Fruit fly (Drosophila melanogaster) whole organism, embryonic: ENCODE measurements around the gene CG11664.

Experiments
- Aef1 ChIP-seq: fragments of 200-800 bp; sonication (Bioruptor generic); IDR thresholded peaks from 3 replicates; pipeline ENCODE4 v1.3.6; 2022; ENCODE audit warnings: missing biosample characterization, missing genetic modification characterization
- Bdp1 ChIP-seq: fragments of 200-800 bp; sonication (Bioruptor generic); optimal IDR thresholded peaks from 3 replicates; lab custom pipeline; 2016; ENCODE audit warnings: missing biosample characterization, missing genetic modification characterization
- CG10147 ChIP-seq: fragments of 200-800 bp; sonication (Bioruptor generic); optimal IDR thresholded peaks from 2 replicates; lab custom pipeline; 2019; ENCODE audit warnings: missing biosample characterization, mild to moderate bottlenecking, missing genetic modification characterization, moderate library complexity
- CG10654 ChIP-seq: fragments of 200-800 bp; sonication (Bioruptor generic); optimal IDR thresholded peaks from 2 replicates; lab custom pipeline; 2016; ENCODE audit warnings: missing biosample characterization, missing genetic modification characterization
- CG10979 ChIP-seq: fragments of 200-800 bp; sonication (Bioruptor generic); optimal IDR thresholded peaks from 2 replicates; lab custom pipeline; 2018; ENCODE audit warnings: missing biosample characterization, mild to moderate bottlenecking, missing genetic modification characterization, moderate library complexity
- CG11093 ChIP-seq: fragments of 200-800 bp; sonication (Bioruptor generic); IDR thresholded peaks from 3 replicates; pipeline ENCODE4 v1.3.6; 2022; ENCODE audit warnings: missing biosample characterization, missing genetic modification characterization
- CG12071 ChIP-seq: fragments of 200-800 bp; sonication (Bioruptor generic); optimal IDR thresholded peaks from 3 replicates; lab custom pipeline; 2018; ENCODE audit warnings: missing biosample characterization, mild to moderate bottlenecking, missing genetic modification characterization
- CG1529 ChIP-seq: fragments of 200-800 bp; sonication (Bioruptor generic); optimal IDR thresholded peaks from 3 replicates; lab custom pipeline; 2018; ENCODE audit warnings: missing biosample characterization, missing genetic modification characterization
- CG1603 ChIP-seq: fragments of 200-800 bp; sonication (Bioruptor generic); optimal IDR thresholded peaks from 2 replicates; lab custom pipeline; 2019; ENCODE audit warnings: missing biosample characterization, mild to moderate bottlenecking, missing genetic modification characterization, moderate library complexity
- CG1647 ChIP-seq: fragments of 200-800 bp; sonication (Bioruptor generic); optimal IDR thresholded peaks from 3 replicates; lab custom pipeline; 2016; ENCODE audit warnings: missing biosample characterization, missing genetic modification characterization
- CG16779 ChIP-seq: fragments of 200-800 bp; sonication (Bioruptor generic); IDR thresholded peaks from 2 replicates; pipeline ENCODE4 v1.3.6; 2022; ENCODE audit warnings: missing biosample characterization, missing genetic modification characterization
- CG17385 ChIP-seq: fragments of 200-800 bp; sonication (Bioruptor generic); optimal IDR thresholded peaks from 3 replicates; lab custom pipeline; 2018; ENCODE audit warnings: missing biosample characterization, mild to moderate bottlenecking, missing genetic modification characterization
- CG17802 ChIP-seq: fragments of 200-800 bp; sonication (Bioruptor generic); optimal IDR thresholded peaks from 2 replicates; lab custom pipeline; 2018; ENCODE audit warnings: missing biosample characterization, mild to moderate bottlenecking, missing genetic modification characterization, moderate library complexity
- CG2712 ChIP-seq: fragments of 200-800 bp; optimal IDR thresholded peaks from 3 replicates; lab custom pipeline; 2019; ENCODE audit warnings: missing biosample characterization, mild to moderate bottlenecking, missing genetic modification characterization, moderate library complexity
- CG33557 ChIP-seq: fragments of 200-800 bp; sonication (Bioruptor generic); optimal IDR thresholded peaks from 2 replicates; lab custom pipeline; 2019; ENCODE audit warnings: missing biosample characterization, mild to moderate bottlenecking, missing genetic modification characterization, moderate library complexity
- CG7372 ChIP-seq: fragments of 200-800 bp; sonication (Bioruptor generic); IDR thresholded peaks from 2 replicates; pipeline ENCODE4 v1.3.6; 2022; ENCODE audit warnings: missing biosample characterization, missing genetic modification characterization
- CoRest ChIP-seq: fragments of 200-800 bp; sonication (Bioruptor generic); optimal IDR thresholded peaks from 3 replicates; lab custom pipeline; 2018; ENCODE audit warnings: missing biosample characterization, mild to moderate bottlenecking, missing genetic modification characterization, moderate library complexity
- CrebB ChIP-seq: fragments of 200-800 bp; sonication (Bioruptor generic); optimal IDR thresholded peaks from 3 replicates; lab custom pipeline; 2018; ENCODE audit warnings: missing biosample characterization, mild to moderate bottlenecking, missing genetic modification characterization
- D19B ChIP-seq: fragments of 200-800 bp; sonication (Bioruptor generic); optimal IDR thresholded peaks from 2 replicates; lab custom pipeline; 2017; ENCODE audit warnings: missing biosample characterization, mild to moderate bottlenecking, missing genetic modification characterization
- Fer3 ChIP-seq: fragments of 200-800 bp; sonication (Bioruptor generic); optimal IDR thresholded peaks from 2 replicates; lab custom pipeline; 2018; ENCODE audit warnings: missing biosample characterization, mild to moderate bottlenecking, missing genetic modification characterization, moderate library complexity
- H2.0 ChIP-seq: fragments of 200-800 bp; sonication (Bioruptor generic); IDR thresholded peaks from 2 replicates; pipeline ENCODE4 v1.3.6; 2022; ENCODE audit warnings: missing biosample characterization, missing genetic modification characterization
- Hey ChIP-seq: fragments of 200-800 bp; sonication (Bioruptor generic); optimal IDR thresholded peaks from 3 replicates; lab custom pipeline; 2018; ENCODE audit warnings: missing biosample characterization, mild to moderate bottlenecking, missing genetic modification characterization
- Hr3 ChIP-seq: fragments of 200-800 bp; sonication (Bioruptor generic); optimal IDR thresholded peaks from 3 replicates; lab custom pipeline; 2016; ENCODE audit warnings: missing biosample characterization, missing genetic modification characterization
- Lim3 ChIP-seq: fragments of 200-800 bp; sonication (Bioruptor generic); IDR thresholded peaks from 2 replicates; pipeline ENCODE4 v1.3.6; 2022; ENCODE audit warnings: missing biosample characterization, missing genetic modification characterization
- Opbp ChIP-seq: fragments of 200-800 bp; sonication (Bioruptor generic); IDR thresholded peaks from 3 replicates; pipeline ENCODE4 v1.3.6; 2022; ENCODE audit warnings: missing biosample characterization, missing genetic modification characterization; ENCODE audit not compliant: partially characterized antibody
- Rfx ChIP-seq: fragments of 200-800 bp; sonication (Bioruptor generic); IDR thresholded peaks from 2 replicates; pipeline ENCODE4 v1.3.6; 2022; ENCODE audit warnings: missing biosample characterization, missing genetic modification characterization
- Xrp1 ChIP-seq: fragments of 200-800 bp; sonication (Bioruptor generic); IDR thresholded peaks from 2 replicates; pipeline ENCODE4 v1.3.6; 2022; ENCODE audit warnings: missing biosample characterization, missing genetic modification characterization
- ato ChIP-seq: fragments of 200-800 bp; sonication (Bioruptor generic); IDR thresholded peaks from 2 replicates; pipeline ENCODE4 v1.3.6; 2022; ENCODE audit warnings: missing biosample characterization, missing genetic modification characterization; ENCODE audit not compliant: partially characterized antibody
- az2 ChIP-seq: fragments of 200-800 bp; sonication (Bioruptor generic); optimal IDR thresholded peaks from 3 replicates; lab custom pipeline; 2016; ENCODE audit warnings: missing biosample characterization, missing genetic modification characterization
- cato ChIP-seq: fragments of 200-800 bp; sonication (Bioruptor generic); optimal IDR thresholded peaks from 2 replicates; lab custom pipeline; 2016; ENCODE audit warnings: missing biosample characterization, missing genetic modification characterization, borderline replicate concordance
- dpn ChIP-seq, 2 experiments: fragments of 200-800 bp; sonication (Bioruptor generic); optimal IDR thresholded peaks; 3 replicates each; lab custom pipeline; 2016; ENCODE audit warnings: missing biosample characterization in 2 of 2, missing genetic modification characterization in 2 of 2
- eyg ChIP-seq: fragments of 200-800 bp; sonication (Bioruptor generic); optimal IDR thresholded peaks from 3 replicates; lab custom pipeline; 2016; ENCODE audit warnings: missing biosample characterization, missing genetic modification characterization
- grau ChIP-seq: fragments of 200-800 bp; optimal IDR thresholded peaks from 3 replicates; lab custom pipeline; 2019; ENCODE audit warnings: missing biosample characterization, mild to moderate bottlenecking, missing genetic modification characterization, moderate library complexity
- gro ChIP-seq: fragments of 200-800 bp; sonication (Bioruptor generic); optimal IDR thresholded peaks from 2 replicates; lab custom pipeline; 2016; ENCODE audit warnings: missing biosample characterization, missing genetic modification characterization
- gt ChIP-seq: fragments of 200-800 bp; sonication (Bioruptor generic); IDR thresholded peaks from 2 replicates; pipeline ENCODE4 v1.3.6; 2022; ENCODE audit warnings: missing biosample characterization, missing genetic modification characterization
- her ChIP-seq: fragments of 200-800 bp; sonication (Bioruptor generic); optimal IDR thresholded peaks from 2 replicates; lab custom pipeline; 2016; ENCODE audit warnings: missing biosample characterization, missing genetic modification characterization
- ind ChIP-seq: fragments of 200-800 bp; sonication (Bioruptor generic); optimal IDR thresholded peaks from 3 replicates; lab custom pipeline; 2016; ENCODE audit warnings: missing biosample characterization, missing genetic modification characterization
- inv ChIP-seq: fragments of 200-800 bp; sonication (Bioruptor generic); IDR thresholded peaks from 2 replicates; pipeline ENCODE4 v1.3.6; 2022; ENCODE audit warnings: missing biosample characterization, missing genetic modification characterization; ENCODE audit not compliant: partially characterized antibody
- jing ChIP-seq: fragments of 200-800 bp; sonication (Bioruptor generic); optimal IDR thresholded peaks from 2 replicates; lab custom pipeline; 2018; ENCODE audit warnings: missing biosample characterization, mild to moderate bottlenecking, missing genetic modification characterization
- kah ChIP-seq: fragments of 200-800 bp; sonication (Bioruptor generic); optimal IDR thresholded peaks from 2 replicates; lab custom pipeline; 2018; ENCODE audit warnings: missing biosample characterization, mild to moderate bottlenecking, missing genetic modification characterization
- lilli ChIP-seq: fragments of 200-800 bp; sonication (Bioruptor generic); optimal IDR thresholded peaks from 3 replicates; lab custom pipeline; 2016; ENCODE audit warnings: missing biosample characterization, missing genetic modification characterization
- pan ChIP-seq, 4 experiments: fragments of >200 bp in 3 of 4; fragments of 200-800 bp in 1 of 4; sonication (Bioruptor generic) in 1 of 4; optimal IDR thresholded peaks in 3 of 4; IDR thresholded peaks in 1 of 4; 2 replicates each; pipeline versions ENCODE4 v1.3.6 to Lab custom; 2017 to 2022; ENCODE audit warnings: missing biosample characterization in 2 of 4, missing genetic modification characterization in 2 of 4, mixed read lengths in 1 of 4
- sc ChIP-seq, 3 experiments: fragments of >200 bp in 2 of 3; fragments of 200-800 bp in 1 of 3; sonication (Bioruptor generic) in 1 of 3; optimal IDR thresholded peaks; 2 replicates in 2 of 3; 3 replicates in 1 of 3; lab custom pipeline; 2017; ENCODE audit warnings: mild to moderate bottlenecking in 1 of 3, missing biosample characterization in 1 of 3, missing genetic modification characterization in 1 of 3, missing genetic modification reagents in 1 of 3
- schlank ChIP-seq: fragments of 200-800 bp; sonication (Bioruptor generic); optimal IDR thresholded peaks from 2 replicates; lab custom pipeline; 2018; ENCODE audit warnings: missing biosample characterization, mild to moderate bottlenecking, missing genetic modification characterization
- seq ChIP-seq: fragments of 200-800 bp; sonication (Bioruptor generic); IDR thresholded peaks from 2 replicates; pipeline ENCODE4 v1.3.6; 2022; ENCODE audit warnings: missing biosample characterization, missing genetic modification characterization
- sim ChIP-seq: fragments of 200-800 bp; sonication (Bioruptor generic); IDR thresholded peaks from 2 replicates; pipeline ENCODE4 v1.3.6; 2022; ENCODE audit warnings: missing biosample characterization, missing genetic modification characterization
- twi ChIP-seq: fragments of 200-800 bp; optimal IDR thresholded peaks from 2 replicates; lab custom pipeline; 2019; ENCODE audit warnings: missing biosample characterization, mild to moderate bottlenecking, missing genetic modification characterization, moderate library complexity
- yki ChIP-seq: fragments of >200 bp; optimal IDR thresholded peaks from 3 replicates; lab custom pipeline; 2018
- z ChIP-seq: fragments of 200-800 bp; sonication (Bioruptor generic); IDR thresholded peaks from 3 replicates; pipeline ENCODE4 v1.3.6; 2022; ENCODE audit warnings: missing biosample characterization, missing genetic modification characterization

Gene CG11664

DNA sequence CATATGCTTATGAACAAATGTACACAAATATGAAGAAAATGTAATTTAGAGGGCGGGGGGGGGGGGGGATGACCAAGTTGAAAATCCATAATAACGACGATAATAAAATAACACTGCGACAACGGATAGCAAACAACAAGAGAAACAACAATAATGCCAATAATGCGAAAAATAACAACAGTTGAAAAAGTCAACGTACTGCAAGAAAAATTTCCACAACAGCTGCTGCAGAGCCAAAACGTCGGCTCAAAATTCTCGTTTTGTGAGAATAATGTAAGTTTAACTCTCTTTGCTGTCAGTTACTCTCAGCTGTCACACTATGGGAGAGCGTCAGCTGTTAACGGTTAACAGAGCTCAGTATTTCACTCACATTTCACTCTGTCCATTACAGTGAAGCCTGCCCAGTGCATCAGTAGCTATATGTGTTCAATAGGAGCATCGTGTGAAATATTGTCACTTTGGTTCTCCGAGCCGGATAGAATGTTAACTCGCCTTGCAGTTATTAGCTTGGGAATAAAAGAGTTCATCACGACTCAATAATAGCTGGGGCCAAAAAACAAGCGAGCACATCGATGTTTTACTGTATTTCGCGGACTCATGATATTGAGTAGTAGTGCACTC lies 25.3 kb downstream of the CG11664 start (continued):
- TF ChIP-seq ato (GFP tag; lab: Robert Waterston, UW) (no peak), ind (GFP tag; lab: Kevin White, UChicago) (peak; percentile 89), yki (peak; percentile 26), CG10979 (tag; lab: Kevin White, UChicago) (peak; percentile 73), Opbp (GFP tag; lab: Robert Waterston, UW) (no peak), Xrp1 (peak; percentile 84), CoRest (peak; percentile 79), grau (tag; lab: Kevin White, UChicago) (peak; percentile 97), Hey (tag; lab: Kevin White, UChicago) (no peak), cato (GFP tag; lab: Kevin White, UChicago) (peak; percentile 60), Hr3 (GFP tag; lab: Kevin White, UChicago) (peak; percentile 72), gro (peak; percentile 78), CG10147 (GFP tag; lab: Kevin White, UChicago) (peak; percentile 62), Rfx (peak; percentile 88), sc (optimal IDR thresholded peaks at IDR 0.05; lab: Kevin White, UChicago) (no peak), sc (GFP tag; optimal IDR thresholded peaks at IDR 0.05; lab: Kevin White, UChicago) (peak; percentile 27), seq (GFP tag; lab: Robert Waterston, UW) (peak; percentile 83), jing (GFP tag; lab: Kevin White, UChicago) (peak; percentile 57), CG17385 (peak; percentile 76), pan (optimal IDR thresholded peaks at IDR 0.05; lab: Kevin White, UChicago) (no peak), pan (GFP tag; optimal IDR thresholded peaks at IDR 0.05 in 1 of 2, IDR thresholded peaks at IDR 0.05 in 1 of 2) (peak in 1 of 2 experiments; percentile 84), Aef1 (GFP tag; lab: Robert Waterston, UW) (peak; percentile 73), CG10654 (peak; percentile 80), schlank (tag; lab: Kevin White, UChicago) (peak; percentile 47), CG2712 (tag; lab: Kevin White, UChicago) (peak; percentile 83), gt (GFP tag; lab: Robert Waterston, UW) (no peak), dpn (GFP tag; optimal IDR thresholded peaks at IDR 0.05; lab: Kevin White, UChicago) (peak; percentile 75 to 91), inv (GFP tag; lab: Robert Waterston, UW) (no peak), H2.0 (GFP tag; lab: Robert Waterston, UW) (peak; percentile 83), her (GFP tag; lab: Kevin White, UChicago) (peak; percentile 85), Lim3 (GFP tag; lab: Robert Waterston, UW) (peak; percentile 43; the same call in 1 of the 2 replicates), kah (GFP tag; lab: Kevin White, UChicago) (peak; percentile 44), az2 (peak; percentile 82), CG17802 (tag; lab: Kevin White, UChicago) (peak; percentile 30), D19B (GFP tag; lab: Kevin White, UChicago) (peak; percentile 39), CG7372 (GFP tag; lab: Robert Waterston, UW) (peak; percentile 74), Bdp1 (GFP tag; lab: Kevin White, UChicago) (peak; percentile 60), CG1603 (tag; lab: Kevin White, UChicago) (peak; percentile 93), CG33557 (GFP tag; lab: Kevin White, UChicago) (peak; percentile 29), CG11093 (GFP tag; lab: Robert Waterston, UW) (peak; percentile 42; the same call in 1 of the 3 replicates), CrebB (tag; lab: Kevin White, UChicago) (peak; percentile 81), eyg (GFP tag; lab: Kevin White, UChicago) (peak; percentile 38), twi (tag; lab: Kevin White, UChicago) (peak; percentile 33), CG16779 (GFP tag; lab: Robert Waterston, UW) (no peak), CG1529 (GFP tag; lab: Kevin White, UChicago) (peak; percentile 50), lilli (GFP tag; lab: Kevin White, UChicago) (peak; percentile 84), sim (0 out of 2 replicates have a peak, but pooled peaks have one; percentile 34), CG1647 (GFP tag; lab: Kevin White, UChicago) (peak; percentile 69), z (GFP tag; lab: Robert Waterston, UW) (peak; percentile 96), Fer3 (tag; lab: Kevin White, UChicago) (peak; percentile 79), CG12071 (GFP tag; lab: Kevin White, UChicago) (peak; percentile 88)
